Worm (Caenorhabditis elegans) whole organism, L1 larva: ENCODE results near the gene K12H4.5.

ENCODE experiments used
- ama-1 ChIP-seq: fragments of 150-350 bp; optimal IDR thresholded peaks from 2 replicates; lab custom pipeline; 2014
- ceh-90 ChIP-seq: sonication (generic microtip); optimal IDR thresholded peaks from 2 replicates; lab custom pipeline; 2016; ENCODE audit warnings: missing genetic modification characterization, missing compliant biosample characterization
- lin-13 ChIP-seq: fragments of 150-350 bp; optimal IDR thresholded peaks from 2 replicates; lab custom pipeline; 2014; ENCODE audit warnings: missing biosample characterization, missing genetic modification reagents, missing genetic modification characterization
- lin-39 ChIP-seq: fragments of 150-350 bp; optimal IDR thresholded peaks from 2 replicates; lab custom pipeline; 2014; ENCODE audit warnings: missing biosample characterization, missing genetic modification reagents, missing genetic modification characterization
- lsy-2 ChIP-seq, 2 experiments: fragments of 150-350 bp; optimal IDR thresholded peaks; 2 replicates each; lab custom pipeline; 2014; ENCODE audit warnings: missing biosample characterization in 2 of 2, missing genetic modification characterization in 2 of 2
- nhr-11 ChIP-seq: fragments of 150-350 bp; optimal IDR thresholded peaks from 2 replicates; lab custom pipeline; 2014; ENCODE audit warnings: missing biosample characterization, missing genetic modification characterization
- nhr-237 ChIP-seq: fragments of 150-350 bp; optimal IDR thresholded peaks from 2 replicates; lab custom pipeline; 2014; ENCODE audit warnings: missing biosample characterization, missing genetic modification characterization
- pag-3 ChIP-seq: sonication (generic microtip); optimal IDR thresholded peaks from 2 replicates; lab custom pipeline; 2017; ENCODE audit warnings: missing genetic modification characterization, mild to moderate bottlenecking, missing compliant biosample characterization, antibody characterized with exemption, borderline replicate concordance; ENCODE audit not compliant: insufficient read depth
- tbx-2 ChIP-seq: sonication (generic microtip); optimal IDR thresholded peaks from 2 replicates; lab custom pipeline; 2016; ENCODE audit warnings: missing genetic modification characterization, missing compliant biosample characterization
- unc-62 ChIP-seq: fragments of 150-350 bp; optimal IDR thresholded peaks from 2 replicates; lab custom pipeline; 2014; ENCODE audit warnings: missing biosample characterization, missing genetic modification reagents, missing genetic modification characterization

DNA sequence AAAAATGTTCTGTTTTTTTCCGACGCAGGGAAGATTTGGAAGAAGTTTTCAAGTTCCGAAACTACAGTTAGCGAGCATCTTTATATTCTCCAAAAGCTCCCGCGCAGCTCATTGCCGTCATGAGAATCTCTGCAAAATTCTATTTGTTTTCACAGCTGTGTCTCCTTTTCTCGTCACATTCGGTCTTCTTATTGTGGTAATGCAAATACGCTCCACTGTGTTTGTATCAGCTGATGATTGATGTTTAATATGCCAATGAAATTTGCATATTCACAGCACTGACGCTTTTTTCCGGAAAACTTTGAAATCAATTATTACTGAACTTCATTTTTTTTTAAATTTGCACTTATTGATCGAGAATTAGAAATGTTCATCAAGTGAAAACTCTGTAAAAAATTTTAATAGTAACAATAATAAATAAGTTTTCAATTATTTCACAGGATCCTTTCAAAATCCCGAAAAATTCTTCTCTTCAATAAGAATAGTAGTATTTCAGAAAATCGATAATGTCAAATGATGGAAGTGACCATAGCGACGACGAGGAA lies 48.9 kb downstream of the K12H4.5 start, which contains the start of gene K06H7.2:
- no peak for TF ChIP-seq nhr-11 (tag; lab: Kevin White, UChicago)
- TF ChIP-seq unc-62 (GFP tag; lab: Kevin White, UChicago) = no peak
- TF ChIP-seq pag-3 (tag; lab: Kevin White, UChicago) = no peak
- peak; percentile 57 for TF ChIP-seq nhr-237 (tag; lab: Kevin White, UChicago)
- TF ChIP-seq lin-39 (tag; lab: Kevin White, UChicago) = no peak
- TF ChIP-seq tbx-2 (tag; lab: Kevin White, UChicago) = peak; percentile 35
- TF ChIP-seq ceh-90 (tag; lab: Kevin White, UChicago) = no peak
- no peak for TF ChIP-seq ama-1 (lab: Kevin White, UChicago)
- TF ChIP-seq lin-13 = no peak
- TF ChIP-seq lsy-2 (tag; optimal IDR thresholded peaks at IDR 0.05; lab: Kevin White, UChicago) = peak; percentile 67 to 90
